Worm (Caenorhabditis elegans): ENCODE results near the gene tap-1.

tap-1 gene

DNA sequence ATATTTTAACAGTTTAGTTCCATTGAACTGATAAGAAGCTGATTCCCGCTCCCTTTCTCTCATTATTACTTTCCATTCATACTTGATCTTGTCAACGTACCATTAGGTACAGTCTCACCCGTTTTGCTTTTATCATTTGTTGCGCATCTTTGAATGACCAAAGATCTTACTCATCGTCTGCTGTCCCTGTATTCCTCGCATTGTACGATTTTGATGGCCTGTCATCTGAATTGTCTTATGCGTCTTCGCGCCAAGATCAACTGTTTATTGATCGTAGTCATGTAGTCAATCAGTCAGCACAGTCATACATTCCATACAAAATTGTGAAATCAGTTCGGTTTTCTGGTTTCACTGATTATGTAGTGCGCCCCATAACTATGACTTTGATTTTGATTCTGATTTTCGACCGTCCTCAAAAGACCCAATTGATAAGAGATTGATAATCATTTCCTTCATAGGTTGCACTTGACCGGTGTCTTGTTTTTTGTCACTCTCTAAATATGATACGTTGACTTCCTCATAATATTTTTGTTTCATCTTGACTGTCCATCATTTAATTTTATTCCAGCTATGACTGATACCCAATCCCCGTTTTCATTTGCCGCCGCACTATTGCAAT is 31.4 kb upstream of the tap-1 start, which contains the start of gene nhr-3 (continued):
- TF ChIP-seq xbp-1 (tag; optimal IDR thresholded peaks at IDR 0.05) (no peak), nhr-90 (tag; optimal IDR thresholded peaks at IDR 0.05; ENCODE audit: poor library complexity) (no peak), rnt-1 (tag; optimal IDR thresholded peaks at IDR 0.05) (no peak), fkh-4 (tag; optimal IDR thresholded peaks at IDR 0.05; ENCODE audit: borderline replicate concordance) (no peak), nhr-84 (tag; optimal IDR thresholded peaks at IDR 0.05) (no peak), nhr-11 (tag; optimal IDR thresholded peaks at IDR 0.05) (no peak), hlh-17 (GFP tag; optimal IDR thresholded peaks at IDR 0.05; ENCODE audit: borderline replicate concordance) (no peak), elt-2 (tag; optimal IDR thresholded peaks at IDR 0.05) (peak; percentile 38), nhr-20 (tag; optimal IDR thresholded peaks at IDR 0.05) (peak; percentile 82), snu-23 (GFP tag; optimal IDR thresholded peaks at IDR 0.05) (no peak)

DNA sequence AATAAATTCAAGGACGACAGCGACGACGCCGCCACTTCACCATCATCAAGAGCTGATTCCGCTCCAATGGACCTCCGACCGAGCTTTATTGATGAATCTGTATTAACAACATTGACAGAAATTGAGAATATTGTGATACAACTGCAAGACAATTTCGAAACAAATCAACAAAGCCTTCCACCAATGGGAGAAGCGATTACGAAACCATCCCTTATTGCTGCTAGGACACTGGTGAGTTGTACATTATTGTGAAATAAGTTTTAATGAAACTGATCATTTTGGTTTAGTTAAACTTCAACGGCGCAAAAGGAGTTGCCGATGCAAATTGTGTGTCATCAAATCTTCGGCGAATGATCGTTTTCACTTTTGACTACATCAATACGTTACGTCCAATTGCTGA is 30.3 kb upstream of the tap-1 start:
- TF ChIP-seq skn-1 (tag; optimal IDR thresholded peaks at IDR 0.05) (peak; percentile 36), zag-1 (tag; optimal IDR thresholded peaks at IDR 0.05) (no peak), blmp-1 (tag; optimal IDR thresholded peaks at IDR 0.05) (peak; percentile 72), ztf-4 (tag; optimal IDR thresholded peaks at IDR 0.05) (no peak), nhr-77 (tag; optimal IDR thresholded peaks at IDR 0.05) (no peak), pag-3 (tag; optimal IDR thresholded peaks at IDR 0.05; ENCODE audit: borderline replicate concordance, insufficient read depth) (no peak), ceh-82 (tag; optimal IDR thresholded peaks at IDR 0.05) (peak in 1 of 3 experiments; percentile 26), swsn-7 (tag; optimal IDR thresholded peaks at IDR 0.05) (no peak)

DNA sequence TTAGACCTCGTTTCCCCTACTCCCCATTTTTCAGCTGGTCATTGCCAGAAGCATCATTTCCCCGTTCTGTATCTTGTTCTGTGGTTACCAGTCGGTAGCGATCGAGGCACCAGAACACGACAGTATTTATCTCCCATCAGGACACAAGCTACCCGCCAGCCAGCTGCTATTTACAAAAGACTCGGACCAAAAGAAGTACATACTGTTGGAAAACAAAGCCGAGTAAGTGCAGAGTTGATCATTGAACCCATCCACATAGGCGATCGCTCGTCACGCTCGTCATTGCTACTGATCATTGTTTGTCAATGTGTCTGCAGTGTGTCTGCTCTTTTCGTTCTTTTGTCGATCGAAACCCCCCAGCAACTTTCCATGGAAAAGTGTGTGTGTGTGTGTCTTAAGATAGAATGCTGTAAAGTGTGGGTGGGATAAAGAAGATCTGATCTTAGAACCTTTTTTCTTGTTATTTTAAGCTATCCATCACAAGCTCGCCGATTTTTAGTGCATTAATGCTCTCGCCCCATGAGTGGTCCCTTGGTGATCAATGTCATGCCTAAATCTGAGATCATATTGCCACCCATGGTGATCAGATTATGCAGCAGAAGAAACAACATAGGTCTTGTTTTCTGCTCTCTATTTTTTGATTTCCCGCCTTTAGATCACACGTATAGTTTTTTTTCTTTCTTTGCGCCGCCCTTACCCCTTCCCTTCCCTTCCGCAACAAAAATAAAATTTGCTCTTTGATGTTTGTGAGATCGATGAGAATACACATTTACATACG is 29.7 kb upstream of the tap-1 start:
- TF ChIP-seq nhr-71 (tag; optimal IDR thresholded peaks at IDR 0.05) (no peak), sox-4 (tag; optimal IDR thresholded peaks at IDR 0.05) (no peak), lsy-2 (tag; optimal IDR thresholded peaks at IDR 0.05) (no peak), tlp-1 (tag; optimal IDR thresholded peaks at IDR 0.05) (no peak), nhr-12 (tag; optimal IDR thresholded peaks at IDR 0.05) (no peak), pag-3 (tag; optimal IDR thresholded peaks at IDR 0.05; ENCODE audit: borderline replicate concordance, insufficient read depth) (no peak), unc-30 (tag; optimal IDR thresholded peaks at IDR 0.05) (no peak), Y116A8C.19 (tag; optimal IDR thresholded peaks at IDR 0.05; ENCODE audit: borderline replicate concordance) (no peak), nhr-76 (tag; optimal IDR thresholded peaks at IDR 0.05) (no peak), unc-86 (tag; optimal IDR thresholded peaks at IDR 0.05) (no peak), grh-1 (GFP tag; IDR thresholded peaks at IDR 0.05) (0 out of 2 replicates have a peak, but pooled peaks have one; percentile 15), nhr-47 (tag; optimal IDR thresholded peaks at IDR 0.05) (no peak), pqm-1 (tag; optimal IDR thresholded peaks at IDR 0.05) (no peak), alr-1 (tag; optimal IDR thresholded peaks at IDR 0.05; ENCODE audit: borderline replicate concordance) (no peak), efl-1 (optimal IDR thresholded peaks at IDR 0.05) (no peak), efl-1 (GFP tag; optimal IDR thresholded peaks at IDR 0.05 in 1 of 2) (peak; percentile 3 to 93), unc-98 (GFP tag; IDR thresholded peaks at IDR 0.05) (0 out of 2 replicates have a peak, but pooled peaks have one; percentile 20), nhr-85 (tag) (no peak), C34B4.2 (tag; optimal IDR thresholded peaks at IDR 0.05) (no peak), efl-3 (GFP tag; optimal IDR thresholded peaks at IDR 0.05) (no peak), rnt-1 (tag; optimal IDR thresholded peaks at IDR 0.05) (peak; percentile 66), egl-13 (tag; optimal IDR thresholded peaks at IDR 0.05) (no peak), lin-14 (GFP tag; optimal IDR thresholded peaks at IDR 0.05) (no peak), sup-37 (GFP tag; optimal IDR thresholded peaks at IDR 0.05) (no peak), lin-13 (GFP tag; optimal IDR thresholded peaks at IDR 0.05) (no peak), nhr-20 (tag; optimal IDR thresholded peaks at IDR 0.05) (no peak), irx-1 (tag; optimal IDR thresholded peaks at IDR 0.05) (no peak), mep-1 (tag; optimal IDR thresholded peaks at IDR 0.05) (no peak), elt-2 (tag; optimal IDR thresholded peaks at IDR 0.05) (no peak), mef-2 (tag; optimal IDR thresholded peaks at IDR 0.05) (no peak), mdl-1 (tag; optimal IDR thresholded peaks at IDR 0.05) (no peak), ets-5 (GFP tag; IDR thresholded peaks at IDR 0.05) (no peak), isw-1 (GFP tag; IDR thresholded peaks at IDR 0.05) (no peak), nhr-19 (GFP tag; conservative IDR thresholded peaks at IDR 0.05) (peak; percentile 10; the same call in 1 of the 2 replicates)
